Worm (Caenorhabditis elegans) whole organism, young adult: Measurements from ENCODE around the gene C28H8.7.
A peak's percentile ranks its signal among the peaks of the same experiment; 100 is the strongest.

Experiments used
- B0019.2 ChIP-seq: fragments of 200-800 bp; sonication (Bioruptor generic); conservative IDR thresholded peaks from 2 replicates; pipeline ENCODE4 v1.3.6; 2022; ENCODE audit warnings: missing genetic modification reagents, missing genetic modification characterization, missing compliant biosample characterization
- F23B12.7 ChIP-seq: sonication (generic microtip); optimal IDR thresholded peaks from 2 replicates; lab custom pipeline; 2017; ENCODE audit warnings: missing genetic modification characterization, mild to moderate bottlenecking, missing compliant biosample characterization, antibody characterized with exemption, moderate library complexity; ENCODE audit not compliant: insufficient read depth
- F33H1.4 ChIP-seq: fragments of 200-800 bp; sonication (Bioruptor generic); IDR thresholded peaks from 2 replicates; pipeline ENCODE4 v1.3.6; 2022; ENCODE audit warnings: missing genetic modification reagents, missing genetic modification characterization, missing compliant biosample characterization
- F55B11.4 ChIP-seq: sonication (generic microtip); optimal IDR thresholded peaks from 2 replicates; lab custom pipeline; 2016; ENCODE audit warnings: missing compliant biosample characterization, missing genetic modification characterization, borderline replicate concordance; ENCODE audit not compliant: insufficient read depth
- F57A8.1 ChIP-seq: fragments of 200-800 bp; sonication (Bioruptor generic); optimal IDR thresholded peaks from 2 replicates; lab custom pipeline; 2018; ENCODE audit warnings: mild to moderate bottlenecking, missing genetic modification characterization, moderate library complexity, missing compliant biosample characterization
- Y53G8AR.9 ChIP-seq: fragments of 200-800 bp; sonication (Bioruptor generic); conservative IDR thresholded peaks from 2 replicates; pipeline ENCODE4 v1.3.6; 2022; ENCODE audit warnings: missing genetic modification reagents, missing genetic modification characterization, missing compliant biosample characterization
- cebp-1 ChIP-seq, 2 experiments: fragments of 200-800 bp in 1 of 2; sonication (Bioruptor generic) in 1 of 2; sonication (generic microtip) in 1 of 2; IDR thresholded peaks in 1 of 2; optimal IDR thresholded peaks in 1 of 2; 2 replicates each; pipeline versions ENCODE4 v1.3.6 to Lab custom; 2017 to 2022; ENCODE audit warnings: missing compliant biosample characterization in 2 of 2, missing genetic modification characterization in 2 of 2, mild to moderate bottlenecking in 1 of 2, missing genetic modification reagents in 1 of 2, moderate library complexity in 1 of 2
- ceh-100 ChIP-seq: fragments of 200-800 bp; sonication (Bioruptor generic); IDR thresholded peaks from 2 replicates; pipeline ENCODE4 v1.3.6; 2022; ENCODE audit warnings: missing genetic modification reagents, missing genetic modification characterization, missing compliant biosample characterization
- dox-1 ChIP-seq: fragments of 200-800 bp; sonication (Bioruptor generic); IDR thresholded peaks from 2 replicates; pipeline ENCODE4 v1.3.6; 2022; ENCODE audit warnings: missing genetic modification reagents, missing genetic modification characterization, missing compliant biosample characterization
- egl-44 ChIP-seq: fragments of 200-800 bp; sonication (Bioruptor generic); IDR thresholded peaks from 2 replicates; pipeline ENCODE4 v1.3.6; 2022; ENCODE audit warnings: missing genetic modification reagents, missing genetic modification characterization, missing compliant biosample characterization
- fkh-3 ChIP-seq: sonication (generic microtip); optimal IDR thresholded peaks from 2 replicates; lab custom pipeline; 2016; ENCODE audit warnings: mild to moderate bottlenecking, missing genetic modification characterization, missing compliant biosample characterization
- gei-17 ChIP-seq: fragments of 200-800 bp; sonication (Bioruptor generic); optimal IDR thresholded peaks from 2 replicates; lab custom pipeline; 2018; ENCODE audit warnings: mild to moderate bottlenecking, missing genetic modification characterization, missing compliant biosample characterization
- hlh-26 ChIP-seq: fragments of 200-800 bp; sonication (Bioruptor generic); conservative IDR thresholded peaks from 2 replicates; pipeline ENCODE4 v1.3.6; 2022; ENCODE audit warnings: missing genetic modification reagents, missing genetic modification characterization, missing compliant biosample characterization
- hmg-1.2 ChIP-seq: fragments of 200-800 bp; sonication (Bioruptor generic); IDR thresholded peaks from 2 replicates; pipeline ENCODE4 v1.3.6; 2022; ENCODE audit warnings: missing genetic modification reagents, missing genetic modification characterization, missing compliant biosample characterization
- let-607 ChIP-seq, 2 experiments: fragments of 200-800 bp in 1 of 2; sonication (Bioruptor generic) in 1 of 2; sonication (generic microtip) in 1 of 2; optimal IDR thresholded peaks; 2 replicates each; lab custom pipeline; 2016 to 2018; ENCODE audit warnings: mild to moderate bottlenecking in 2 of 2, missing compliant biosample characterization in 2 of 2, missing genetic modification characterization in 2 of 2, moderate library complexity in 2 of 2, missing genotype in 1 of 2
- lin-35 ChIP-seq, 3 experiments: fragments of 150-350 bp in 2 of 3; sonication (generic microtip) in 1 of 3; optimal IDR thresholded peaks; 2 replicates each; lab custom pipeline; 2014 to 2018; ENCODE audit warnings: missing biosample characterization in 3 of 3, missing genetic modification characterization in 3 of 3, missing genetic modification reagents in 3 of 3
- lsy-27 ChIP-seq: sonication (generic microtip); optimal IDR thresholded peaks from 2 replicates; lab custom pipeline; 2017; ENCODE audit warnings: missing genetic modification characterization, mild to moderate bottlenecking, missing compliant biosample characterization, antibody characterized with exemption, missing genotype, borderline replicate concordance; ENCODE audit not compliant: insufficient read depth
- madf-3 ChIP-seq: fragments of 200-800 bp; sonication (Bioruptor generic); IDR thresholded peaks from 2 replicates; pipeline ENCODE4 v1.3.6; 2022; ENCODE audit warnings: missing genetic modification reagents, missing genetic modification characterization, missing compliant biosample characterization
- nfyb-1 ChIP-seq: fragments of 200-800 bp; sonication (Bioruptor generic); IDR thresholded peaks from 2 replicates; pipeline ENCODE4 v1.3.6; 2022; ENCODE audit warnings: missing genetic modification reagents, missing genetic modification characterization, missing compliant biosample characterization
- nhr-90 ChIP-seq: sonication (generic microtip); optimal IDR thresholded peaks from 2 replicates; lab custom pipeline; 2016; ENCODE audit warnings: missing genotype, mild to moderate bottlenecking, missing genetic modification characterization, missing compliant biosample characterization
- snpc-4 ChIP-seq, 5 experiments: fragments of 150-350 bp in 1 of 5; sonication (generic microtip) in 4 of 5; optimal IDR thresholded peaks; 2 replicates each; lab custom pipeline; 2014 to 2018; ENCODE audit warnings: missing genetic modification characterization in 5 of 5, missing biosample characterization in 3 of 5, antibody characterized with exemption in 2 of 5, mild to moderate bottlenecking in 2 of 5, missing compliant biosample characterization in 2 of 5, missing genotype in 2 of 5, moderate library complexity in 2 of 5, missing genetic modification reagents in 1 of 5
- somi-1 ChIP-seq: fragments of 200-800 bp; sonication (Bioruptor generic); optimal IDR thresholded peaks from 2 replicates; lab custom pipeline; 2018; ENCODE audit warnings: mild to moderate bottlenecking, missing genetic modification characterization, missing compliant biosample characterization
- tbp1 ChIP-seq: fragments of 200-800 bp; sonication (Bioruptor generic); optimal IDR thresholded peaks from 2 replicates; lab custom pipeline; 2018; ENCODE audit warnings: mild to moderate bottlenecking, missing genetic modification characterization, missing compliant biosample characterization
- zfh-2 ChIP-seq: fragments of 200-800 bp; sonication (Bioruptor generic); conservative IDR thresholded peaks from 2 replicates; pipeline ENCODE4 v1.3.6; 2022; ENCODE audit warnings: missing genetic modification reagents, missing genetic modification characterization, missing compliant biosample characterization
- ztf-18 ChIP-seq: sonication (generic microtip); optimal IDR thresholded peaks from 2 replicates; lab custom pipeline; 2016; ENCODE audit warnings: missing genotype, mild to moderate bottlenecking, missing genetic modification characterization, missing compliant biosample characterization
- ztf-25 ChIP-seq: fragments of 200-800 bp; sonication (Bioruptor generic); IDR thresholded peaks from 2 replicates; pipeline ENCODE4 v1.3.6; 2022; ENCODE audit warnings: missing genetic modification reagents, missing genetic modification characterization, missing compliant biosample characterization
- ztf-26 ChIP-seq: sonication (generic microtip); optimal IDR thresholded peaks from 2 replicates; lab custom pipeline; 2017; ENCODE audit warnings: missing genetic modification characterization, missing compliant biosample characterization

Gene C28H8.7

ce11 chrIII:5845483-5845882 is 41.3 kb downstream of the C28H8.7 start (continued):
- no peak for TF ChIP-seq snpc-4 (GFP tag; optimal IDR thresholded peaks at IDR 0.05; lab: Kevin White, UChicago)
- TF ChIP-seq snpc-4 (tag; optimal IDR thresholded peaks at IDR 0.05; lab: Kevin White, UChicago), result peak in 1 of 4 experiments; percentile 16
- peak in 1 of 3 experiments; percentile 63 for TF ChIP-seq lin-35 (GFP tag; optimal IDR thresholded peaks at IDR 0.05; lab: Kevin White, UChicago)
- TF ChIP-seq nhr-90 (tag; lab: Kevin White, UChicago), result no peak
- no peak for TF ChIP-seq fkh-3 (tag; lab: Kevin White, UChicago)
- no peak for TF ChIP-seq Y53G8AR.9
- TF ChIP-seq F57A8.1 (GFP tag; lab: Kevin White, UChicago), result no peak
- no peak for TF ChIP-seq ztf-18 (tag; lab: Kevin White, UChicago)
- TF ChIP-seq F33H1.4 (GFP tag; lab: Robert Waterston, UW), result no peak
- TF ChIP-seq somi-1 (GFP tag; lab: Kevin White, UChicago), result peak; percentile 19
- no peak for TF ChIP-seq F23B12.7 (tag; lab: Kevin White, UChicago)
- TF ChIP-seq ztf-26 (tag; lab: Kevin White, UChicago), result no peak

ce11 chrIII:5843662-5844061 is 43.1 kb downstream of the C28H8.7 start:
- TF ChIP-seq gei-17 (no peak), zfh-2 (GFP tag; lab: Robert Waterston, UW) (peak; percentile 39; the same call in 1 of the 2 replicates), let-607 (tag; optimal IDR thresholded peaks at IDR 0.05; lab: Kevin White, UChicago) (no peak), B0019.2 (no peak)

- TF ChIP-seq cebp-1 (GFP tag; IDR thresholded peaks at IDR 0.05; lab: Robert Waterston, UW) (no peak), cebp-1 (tag; optimal IDR thresholded peaks at IDR 0.05; lab: Kevin White, UChicago) (peak; percentile 10), zfh-2 (GFP tag; lab: Robert Waterston, UW) (0 out of 2 replicates have a peak, but pooled peaks have one; percentile 8), ztf-25 (no peak), ceh-100 (GFP tag; lab: Robert Waterston, UW) (no peak)
- TF ChIP-seq, all 124 proteins: peak for 2
Observed at ce11 chrIII:5842920-5843319, 43.9 kb downstream of the C28H8.7 start.

- TF ChIP-seq Y53G8AR.9 (no peak), cebp-1 (GFP tag; IDR thresholded peaks at IDR 0.05; lab: Robert Waterston, UW) (no peak), cebp-1 (tag; optimal IDR thresholded peaks at IDR 0.05; lab: Kevin White, UChicago) (peak; percentile 57), egl-44 (GFP tag; lab: Robert Waterston, UW) (no peak), lsy-27 (tag; lab: Kevin White, UChicago) (no peak), madf-3 (GFP tag; lab: Robert Waterston, UW) (no peak), tbp1 (GFP tag; lab: Kevin White, UChicago) (peak; percentile 25), somi-1 (GFP tag; lab: Kevin White, UChicago) (peak; percentile 13), F55B11.4 (no peak), hmg-1.2 (GFP tag; lab: Robert Waterston, UW) (peak; percentile 19; the same call in 1 of the 2 replicates), zfh-2 (GFP tag; lab: Robert Waterston, UW) (peak; percentile 59; the same call in 1 of the 2 replicates), hlh-26 (GFP tag; lab: Robert Waterston, UW) (no peak), dox-1 (GFP tag; lab: Robert Waterston, UW) (peak; percentile 36; the same call in 1 of the 2 replicates), nfyb-1 (GFP tag; lab: Robert Waterston, UW) (peak; percentile 21; the same call in 1 of the 2 replicates)
- TF ChIP-seq, all 124 proteins: peak for 7
Observed at ce11 chrIII:5841676-5842075, 45.1 kb downstream of the C28H8.7 start.
